Fruit fly (Drosophila melanogaster): Measurements from ENCODE around the gene CG17906.

DNA sequence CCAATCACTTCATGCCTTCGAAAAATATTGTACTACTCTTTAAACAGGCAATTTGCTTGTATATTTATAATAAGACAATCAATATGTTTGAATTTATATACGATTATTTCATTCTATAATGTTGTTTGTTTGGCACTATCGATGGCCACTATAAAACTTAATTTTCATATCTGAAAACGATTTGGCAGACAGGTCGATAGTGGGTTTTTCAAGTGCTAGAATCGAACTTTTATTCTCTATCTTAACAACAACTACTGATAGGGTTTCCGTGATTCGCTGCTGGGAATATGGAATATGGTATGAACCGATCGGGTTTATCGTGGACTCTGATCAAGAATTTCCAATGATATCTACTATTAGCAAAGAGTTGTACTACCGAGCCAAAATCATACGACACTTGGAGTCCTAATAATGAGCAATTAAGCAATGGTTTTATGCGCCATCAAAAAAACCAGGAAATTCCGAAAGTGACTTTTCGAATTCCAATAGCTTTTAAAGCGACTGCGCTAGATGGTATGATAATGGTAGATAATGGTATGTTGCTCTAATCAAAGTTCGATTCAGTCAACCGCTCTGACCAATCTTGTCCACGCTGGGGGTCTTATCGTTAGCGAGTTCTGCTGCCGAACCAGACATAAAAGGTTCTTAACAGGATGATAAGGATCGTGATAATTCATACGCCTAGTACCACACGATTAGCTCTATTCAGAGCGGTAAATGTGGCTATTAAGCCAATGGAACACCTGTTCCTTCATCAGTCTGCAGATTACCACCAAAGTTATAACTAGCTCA is at the start of gene CG17906:
- TF ChIP-seq EcR (GFP tag; optimal IDR thresholded peaks at IDR 0.05), result no peak
- no peak for TF ChIP-seq D1 (tag; optimal IDR thresholded peaks at IDR 0.05)
- TF ChIP-seq Snoo (tag; optimal IDR thresholded peaks at IDR 0.05), result no peak
- TF ChIP-seq rn (GFP tag; IDR thresholded peaks at IDR 0.05), result no peak
- TF ChIP-seq CG12605 (GFP tag; IDR thresholded peaks at IDR 0.05), result no peak
- no peak for TF ChIP-seq CG13204 (GFP tag; optimal IDR thresholded peaks at IDR 0.05)
- TF ChIP-seq CG8301 (tag; optimal IDR thresholded peaks at IDR 0.05), result no peak
- TF ChIP-seq fd96Ca (GFP tag; IDR thresholded peaks at IDR 0.05), result no peak
- TF ChIP-seq gl (tag; optimal IDR thresholded peaks at IDR 0.05), result no peak
- no peak for TF ChIP-seq Ets98B (GFP tag; IDR thresholded peaks at IDR 0.05)
- no peak for TF ChIP-seq CG15710 (tag; optimal IDR thresholded peaks at IDR 0.05)
